Worm (Caenorhabditis elegans) whole organism, L2 larva: ENCODE measurements around the gene F10C2.3.
A peak's percentile ranks its signal among the peaks of the same experiment; 100 is the strongest.

Experiments
- ceh-82 ChIP-seq: fragments of 150-350 bp; optimal IDR thresholded peaks from 2 replicates; lab custom pipeline; 2014; ENCODE audit warnings: missing biosample characterization, missing genetic modification characterization
- fos-1 ChIP-seq: fragments of 150-350 bp; optimal IDR thresholded peaks from 2 replicates; lab custom pipeline; 2014; ENCODE audit warnings: missing biosample characterization, missing genetic modification characterization
- lin-39 ChIP-seq: fragments of 150-350 bp; optimal IDR thresholded peaks from 2 replicates; lab custom pipeline; 2014; ENCODE audit warnings: missing biosample characterization, missing genetic modification reagents, missing genetic modification characterization
- nhr-11 ChIP-seq: fragments of 150-350 bp; optimal IDR thresholded peaks from 2 replicates; lab custom pipeline; 2014; ENCODE audit warnings: missing biosample characterization, missing genetic modification characterization
- nhr-12 ChIP-seq: fragments of 150-350 bp; optimal IDR thresholded peaks from 2 replicates; lab custom pipeline; 2014; ENCODE audit warnings: missing biosample characterization, missing genetic modification characterization
- skn-1 ChIP-seq: sonication (generic microtip); optimal IDR thresholded peaks from 2 replicates; lab custom pipeline; 2017; ENCODE audit warnings: missing biosample characterization, missing genetic modification characterization
- unc-39 ChIP-seq: fragments of 150-350 bp; optimal IDR thresholded peaks from 2 replicates; lab custom pipeline; 2014; ENCODE audit warnings: missing biosample characterization, missing genetic modification characterization
- unc-62 ChIP-seq: fragments of 150-350 bp; optimal IDR thresholded peaks from 2 replicates; lab custom pipeline; 2014; ENCODE audit warnings: missing biosample characterization, missing genetic modification reagents, missing genetic modification characterization
- zag-1 ChIP-seq: fragments of 150-350 bp; optimal IDR thresholded peaks from 2 replicates; lab custom pipeline; 2014; ENCODE audit warnings: missing biosample characterization, missing genetic modification characterization
- ztf-11 ChIP-seq: sonication (generic microtip); optimal IDR thresholded peaks from 2 replicates; lab custom pipeline; 2017; ENCODE audit warnings: missing biosample characterization, missing genetic modification characterization

DNA sequence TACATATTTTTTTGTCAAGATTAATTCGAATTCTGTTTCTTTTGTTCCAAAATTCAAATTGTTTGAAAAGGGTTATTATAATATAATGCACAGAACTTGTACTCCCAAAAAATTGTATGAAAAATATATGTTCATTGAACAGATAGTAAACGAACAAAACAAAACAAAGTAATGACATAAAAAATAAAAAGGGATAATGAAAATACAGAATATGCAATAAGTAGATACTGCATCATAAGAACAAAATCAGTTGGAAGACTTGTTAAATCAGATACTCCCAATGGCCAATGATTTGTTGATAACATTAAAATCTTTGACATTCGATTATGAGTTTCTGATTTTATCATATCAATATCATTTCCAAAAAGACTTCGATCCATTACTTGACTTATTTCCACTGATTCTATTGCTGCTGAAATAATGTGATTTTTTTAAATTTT is 15.6 kb upstream of the F10C2.3 start:
- no peak for TF ChIP-seq nhr-11 (tag; lab: Kevin White, UChicago)
- peak; percentile 16 for TF ChIP-seq fos-1
- no peak for TF ChIP-seq lin-39 (tag; lab: Kevin White, UChicago)
- no peak for TF ChIP-seq ceh-82 (tag; lab: Kevin White, UChicago)
- TF ChIP-seq skn-1 (tag; lab: Kevin White, UChicago): no peak
- no peak for TF ChIP-seq unc-39 (tag; lab: Kevin White, UChicago)
- no peak for TF ChIP-seq zag-1 (tag; lab: Kevin White, UChicago)
- TF ChIP-seq ztf-11 (tag; lab: Kevin White, UChicago): no peak
- no peak for TF ChIP-seq nhr-12 (tag; lab: Kevin White, UChicago)
- TF ChIP-seq unc-62: no peak
